Worm (Caenorhabditis elegans): ENCODE measurements around the gene str-69.

The str-69 gene

ce11 chrV:3088768-3089167, 16.9 kb downstream of the str-69 start, which contains the start of gene acs-21:
acs-21 (plus strand) TSS chrV:3089068.
- no peak for TF ChIP-seq lim-7 (GFP tag; IDR thresholded peaks at IDR 0.05)
- TF ChIP-seq lin-1 (GFP tag; IDR thresholded peaks at IDR 0.05): no peak
- TF ChIP-seq lin-15B (tag; optimal IDR thresholded peaks at IDR 0.05): no peak
- TF ChIP-seq fos-1 (tag; optimal IDR thresholded peaks at IDR 0.05): no peak
- no peak for TF ChIP-seq ztf-7 (tag; optimal IDR thresholded peaks at IDR 0.05)
- TF ChIP-seq daf-16 (GFP tag; optimal IDR thresholded peaks at IDR 0.05): no peak
- no peak for TF ChIP-seq daf-16 (tag; optimal IDR thresholded peaks at IDR 0.05)
- no peak for TF ChIP-seq spr-3 (GFP tag; optimal IDR thresholded peaks at IDR 0.05)
- no peak for TF ChIP-seq vab-7 (GFP tag; IDR thresholded peaks at IDR 0.05)
- no peak for TF ChIP-seq attf-4 (tag; optimal IDR thresholded peaks at IDR 0.05)
- no peak for TF ChIP-seq dmd-8 (GFP tag; IDR thresholded peaks at IDR 0.05)
- TF ChIP-seq php-3 (GFP tag; IDR thresholded peaks at IDR 0.05): no peak

ce11 chrV:3086260-3086659, 19.4 kb downstream of the str-69 start, which contains the start of gene srt-8:
srt-8 (plus strand) TSS chrV:3086560.
- no peak for TF ChIP-seq mdt-29 (GFP tag; IDR thresholded peaks at IDR 0.05)
- TF ChIP-seq T20F7.1 (GFP tag; optimal IDR thresholded peaks at IDR 0.05): no peak
- TF ChIP-seq nhr-48 (tag; optimal IDR thresholded peaks at IDR 0.05): no peak
- TF ChIP-seq Y75B8A.6 (GFP tag; IDR thresholded peaks at IDR 0.05): no peak
- TF ChIP-seq nhr-28 (tag; optimal IDR thresholded peaks at IDR 0.05): no peak
- no peak for TF ChIP-seq daf-8 (GFP tag; IDR thresholded peaks at IDR 0.05)
- TF ChIP-seq zip-2 (tag; optimal IDR thresholded peaks at IDR 0.05): no peak
- TF ChIP-seq nhr-42 (GFP tag; IDR thresholded peaks at IDR 0.05): no peak
- TF ChIP-seq ctbp-1 (GFP tag; IDR thresholded peaks at IDR 0.05): no peak
- TF ChIP-seq vab-7 (GFP tag; IDR thresholded peaks at IDR 0.05): no peak
- no peak for TF ChIP-seq dmd-6 (GFP tag; IDR thresholded peaks at IDR 0.05)
- no peak for TF ChIP-seq nhr-76 (tag; optimal IDR thresholded peaks at IDR 0.05)
- no peak for TF ChIP-seq ztf-11 (tag; optimal IDR thresholded peaks at IDR 0.05)
- no peak for TF ChIP-seq nhr-41 (GFP tag; IDR thresholded peaks at IDR 0.05)
- no peak for TF ChIP-seq egl-27 (tag; optimal IDR thresholded peaks at IDR 0.05)
- no peak for TF ChIP-seq php-3 (GFP tag; IDR thresholded peaks at IDR 0.05)
- TF ChIP-seq unc-130 (GFP tag; optimal IDR thresholded peaks at IDR 0.05): no peak
- no peak for TF ChIP-seq hlh-30 (tag; optimal IDR thresholded peaks at IDR 0.05; ENCODE audit: insufficient read depth)
- no peak for TF ChIP-seq zip-11 (GFP tag; IDR thresholded peaks at IDR 0.05)

ce11 chrV:3081471-3081870, 24.2 kb downstream of the str-69 start, which contains the start of gene srt-7:
srt-7 (plus strand) TSS chrV:3081771.
- TF ChIP-seq dpl-1 (GFP tag; optimal IDR thresholded peaks at IDR 0.05) (no peak), hlh-30 (tag; optimal IDR thresholded peaks at IDR 0.05; ENCODE audit: insufficient read depth) (no peak), zfp-3 (GFP tag; conservative IDR thresholded peaks at IDR 0.05) (no peak), ces-1 (GFP tag; optimal IDR thresholded peaks at IDR 0.05) (no peak), lin-38 (GFP tag; IDR thresholded peaks at IDR 0.05) (no peak), mes-2 (tag; optimal IDR thresholded peaks at IDR 0.05; ENCODE audit: poor library complexity, severe bottlenecking) (no peak), attf-4 (tag; optimal IDR thresholded peaks at IDR 0.05) (no peak), ceh-20 (GFP tag; IDR thresholded peaks at IDR 0.05) (no peak), ztf-11 (tag; optimal IDR thresholded peaks at IDR 0.05) (no peak), lim-7 (GFP tag; IDR thresholded peaks at IDR 0.05) (no peak)

- TF ChIP-seq unc-62 (GFP tag; optimal IDR thresholded peaks at IDR 0.05 in 1 of 2): peak in 1 of 2 experiments; percentile 61
- TF ChIP-seq unc-62 (tag; optimal IDR thresholded peaks at IDR 0.05): no peak
- TF ChIP-seq arid-1 (GFP tag; conservative IDR thresholded peaks at IDR 0.05): no peak
These were observed 24.9 kb downstream of the str-69 start, which contains the start of gene srt-5 for ce11 chrV:3080792-3081191. srt-5 (minus strand) TSS chrV:3080892.
